Worm (Caenorhabditis elegans) whole organism, L4/young adult: ENCODE results near the gene T13B5.9.

Experiments used
- W03F9.2 ChIP-seq: fragments of 150-350 bp; optimal IDR thresholded peaks from 2 replicates; lab custom pipeline; 2014; ENCODE audit warnings: missing biosample characterization, missing genetic modification characterization
- dao-5 ChIP-seq: sonication (generic microtip); optimal IDR thresholded peaks from 2 replicates; lab custom pipeline; 2016; ENCODE audit warnings: missing genotype, missing genetic modification characterization, moderate library complexity, missing compliant biosample characterization
- him-1 ChIP-seq: sonication (generic microtip); optimal IDR thresholded peaks from 2 replicates; lab custom pipeline; 2016; ENCODE audit warnings: missing genotype, missing genetic modification reagents, missing genetic modification characterization, missing compliant biosample characterization

T13B5.9 gene

ce11 chrII:1104409-1104808 is at the start of gene T13B5.9:
Gene T13B5.9 (minus strand): TSS chrII:1104509.
- TF ChIP-seq him-1 (tag; lab: Kevin White, UChicago) (no peak), dao-5 (no peak), W03F9.2 (tag; lab: Kevin White, UChicago) (no peak)

- TF ChIP-seq him-1 (tag; lab: Kevin White, UChicago) (no peak), W03F9.2 (tag; lab: Kevin White, UChicago) (no peak), dao-5 (no peak)
These were observed 49.0 kb upstream of the T13B5.9 start for ce11 chrII:1153299-1153698.

- no peak for TF ChIP-seq him-1 (tag; lab: Kevin White, UChicago)
- no peak for TF ChIP-seq dao-5
- no peak for TF ChIP-seq W03F9.2 (tag; lab: Kevin White, UChicago)
These were observed 48.4 kb upstream of the T13B5.9 start for ce11 chrII:1152732-1153131.

- no peak for TF ChIP-seq him-1 (tag; lab: Kevin White, UChicago)
- no peak for TF ChIP-seq W03F9.2 (tag; lab: Kevin White, UChicago)
- no peak for TF ChIP-seq dao-5
These were observed 47.5 kb upstream of the T13B5.9 start for ce11 chrII:1151810-1152209.

- TF ChIP-seq him-1 (tag; lab: Kevin White, UChicago) (no peak), W03F9.2 (tag; lab: Kevin White, UChicago) (no peak), dao-5 (no peak)
These were observed 45.1 kb upstream of the T13B5.9 start for ce11 chrII:1149390-1149789.

DNA sequence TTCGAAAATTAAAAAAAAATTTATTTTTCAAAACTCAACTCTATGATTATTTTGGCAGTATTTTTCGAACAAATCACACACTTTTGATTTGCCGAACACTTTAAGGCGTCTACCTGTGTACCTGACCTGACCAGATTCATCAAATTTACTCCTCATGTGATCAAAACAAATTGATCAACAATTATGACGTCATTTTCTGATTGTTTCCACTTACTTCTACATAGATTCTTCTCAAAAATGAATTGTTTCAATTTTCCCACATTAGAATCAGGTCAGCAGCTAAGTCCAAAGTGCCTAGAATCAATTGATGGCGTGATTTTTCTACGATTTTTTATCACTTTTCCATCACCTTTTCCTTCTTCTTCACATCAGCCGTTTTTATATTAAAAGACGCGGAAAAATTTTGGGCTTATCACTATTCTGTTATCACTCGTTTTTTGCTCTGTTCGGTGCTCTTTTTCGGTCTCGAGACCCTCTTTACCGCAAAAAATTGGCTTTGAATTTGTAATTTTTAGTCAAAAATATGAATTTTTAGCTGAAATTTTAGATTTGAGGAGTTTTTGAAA is 38.9 kb upstream of the T13B5.9 start:
- TF ChIP-seq W03F9.2 (tag; lab: Kevin White, UChicago) (no peak), him-1 (tag; lab: Kevin White, UChicago) (no peak), dao-5 (no peak)

DNA sequence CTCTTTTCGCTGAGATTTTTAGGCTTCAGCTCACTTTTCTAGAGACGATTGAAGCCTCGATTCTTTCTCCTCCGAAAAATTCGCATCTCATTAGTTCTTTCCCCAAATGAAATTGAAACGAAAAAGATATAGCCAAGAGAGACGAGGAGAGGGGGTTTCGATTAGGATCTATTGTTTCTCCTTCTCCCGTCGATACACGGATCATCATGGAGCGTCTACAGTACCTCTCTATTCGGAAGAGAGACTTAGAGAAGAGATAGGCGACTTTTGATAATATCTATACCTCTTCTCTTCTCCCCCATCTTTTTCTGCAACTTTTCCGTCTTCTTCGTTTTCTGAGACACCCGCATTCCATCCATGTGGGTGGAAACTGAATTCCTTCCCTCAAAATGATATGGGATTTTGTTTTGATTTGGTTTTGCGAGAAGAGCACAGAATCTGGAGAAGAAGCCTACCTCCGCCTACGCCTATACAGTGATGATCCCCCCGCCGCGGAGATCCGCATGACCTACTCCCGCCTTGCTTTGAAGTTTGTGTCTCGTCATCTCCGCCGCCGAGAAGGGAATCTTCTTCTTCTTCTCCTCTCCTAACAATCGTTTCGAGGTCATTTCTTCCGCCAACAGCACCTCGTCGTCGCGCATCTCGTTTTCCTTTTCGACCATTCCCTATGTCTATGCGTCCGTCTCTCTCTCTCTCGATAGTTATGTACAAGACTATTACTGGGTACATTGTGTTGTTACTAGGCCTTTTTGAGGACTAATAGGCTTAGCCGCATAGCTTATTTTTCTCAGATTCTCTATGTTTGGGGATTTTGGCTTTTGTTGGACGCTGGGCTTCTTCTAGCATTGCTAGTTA is 37.6 kb upstream of the T13B5.9 start:
- TF ChIP-seq W03F9.2 (tag; lab: Kevin White, UChicago) (no peak), him-1 (tag; lab: Kevin White, UChicago) (no peak), dao-5 (no peak)

DNA sequence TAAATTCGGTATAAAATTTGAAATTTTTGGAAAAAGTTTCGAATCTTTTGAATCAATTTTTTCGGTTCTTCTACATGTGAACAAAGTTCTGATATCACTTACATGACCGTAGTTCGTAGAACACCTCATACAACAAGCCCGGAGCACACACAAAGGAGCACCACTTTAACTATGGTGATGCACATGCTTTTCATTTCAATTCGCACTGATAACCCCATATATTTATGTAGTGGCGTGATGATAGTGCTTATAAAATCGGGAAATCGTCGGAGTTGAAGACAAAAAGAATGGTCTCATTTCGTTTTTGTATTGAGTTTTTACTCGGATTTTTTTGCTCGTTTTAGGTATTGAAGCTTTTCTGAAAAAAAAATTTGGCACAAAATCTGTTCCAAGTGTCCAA is 36.4 kb upstream of the T13B5.9 start, which contains the start of gene W09B6.4:
TSS of gene W09B6.4 (minus strand) at position 151 of the 400 bp plus-strand sequence.
- TF ChIP-seq dao-5 (no peak), him-1 (tag; lab: Kevin White, UChicago) (no peak), W03F9.2 (tag; lab: Kevin White, UChicago) (no peak)

- TF ChIP-seq dao-5 (no peak), W03F9.2 (tag; lab: Kevin White, UChicago) (no peak), him-1 (tag; lab: Kevin White, UChicago) (no peak)
These were observed 34.3 kb upstream of the T13B5.9 start for ce11 chrII:1138618-1139017.

- no peak for TF ChIP-seq dao-5
- no peak for TF ChIP-seq W03F9.2 (tag; lab: Kevin White, UChicago)
- TF ChIP-seq him-1 (tag; lab: Kevin White, UChicago), result no peak
These were observed 32.2 kb upstream of the T13B5.9 start, which contains the start of gene pod-2 for ce11 chrII:1136485-1136884. Gene pod-2 (plus strand): TSS chrII:1136785.

ce11 chrII:1133295-1133694 is 29.0 kb upstream of the T13B5.9 start:
- no peak for TF ChIP-seq dao-5
- TF ChIP-seq him-1 (tag; lab: Kevin White, UChicago), result no peak
- TF ChIP-seq W03F9.2 (tag; lab: Kevin White, UChicago), result no peak

ce11 chrII:1132750-1133149 is 28.4 kb upstream of the T13B5.9 start:
- TF ChIP-seq him-1 (tag; lab: Kevin White, UChicago) (no peak), dao-5 (no peak), W03F9.2 (tag; lab: Kevin White, UChicago) (no peak)

DNA sequence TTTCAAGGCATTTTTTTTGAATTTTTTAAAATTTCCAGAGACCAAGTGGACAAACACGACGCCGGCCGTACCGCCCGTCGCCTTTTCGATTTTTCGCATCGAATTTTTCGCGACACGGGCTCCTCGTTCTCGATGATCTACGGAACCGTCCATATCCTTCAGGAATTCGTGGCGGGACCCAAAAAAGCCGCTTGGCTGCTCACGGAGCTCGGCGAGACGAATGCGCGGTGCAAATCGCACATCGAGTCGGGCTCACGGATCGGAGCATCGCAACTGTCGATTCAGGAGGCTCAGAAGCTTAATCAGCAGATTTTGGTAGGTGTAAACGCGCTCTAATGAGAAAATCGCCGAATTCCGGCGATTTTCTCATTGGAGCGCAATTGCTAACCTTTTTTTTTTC is 27.5 kb upstream of the T13B5.9 start:
- TF ChIP-seq dao-5, result no peak
- TF ChIP-seq him-1 (tag; lab: Kevin White, UChicago), result no peak
- TF ChIP-seq W03F9.2 (tag; lab: Kevin White, UChicago), result no peak

- TF ChIP-seq dao-5 (no peak), him-1 (tag; lab: Kevin White, UChicago) (no peak), W03F9.2 (tag; lab: Kevin White, UChicago) (no peak)
These were observed 27.1 kb upstream of the T13B5.9 start for ce11 chrII:1131367-1131766.
